Worm (Caenorhabditis elegans) whole organism, L4/young adult: ENCODE measurements around the gene F59G1.4.
"Not testable (repeated sequence)": the region's sequence is repeated elsewhere in the genome, so short reads cannot be mapped to it uniquely, and the experiment has no call there.

Source experiments
- W03F9.2 ChIP-seq: fragments of 150-350 bp; optimal IDR thresholded peaks from 2 replicates; lab custom pipeline; 2014; ENCODE audit warnings: missing biosample characterization, missing genetic modification characterization
- dao-5 ChIP-seq: sonication (generic microtip); optimal IDR thresholded peaks from 2 replicates; lab custom pipeline; 2016; ENCODE audit warnings: missing genotype, missing genetic modification characterization, moderate library complexity, missing compliant biosample characterization
- him-1 ChIP-seq: sonication (generic microtip); optimal IDR thresholded peaks from 2 replicates; lab custom pipeline; 2016; ENCODE audit warnings: missing genotype, missing genetic modification reagents, missing genetic modification characterization, missing compliant biosample characterization

F59G1.4 gene

ce11 chrII:5874130-5874529 is 21.8 kb upstream of the F59G1.4 start:
- TF ChIP-seq W03F9.2 (tag; lab: Kevin White, UChicago) (no peak), dao-5 (no peak), him-1 (tag; lab: Kevin White, UChicago) (no peak)

- TF ChIP-seq him-1 (tag; lab: Kevin White, UChicago) (no peak), dao-5 (no peak), W03F9.2 (tag; lab: Kevin White, UChicago) (no peak)
Observed at ce11 chrII:5876053-5876452, 19.9 kb upstream of the F59G1.4 start, which contains the start of gene F55C12.6. TSS of gene F55C12.6 (minus strand) at chrII:5876153.

- not testable (repeated sequence) for TF ChIP-seq dao-5; W03F9.2 (tag; lab: Kevin White, UChicago); him-1 (tag; lab: Kevin White, UChicago)
Observed at ce11 chrII:5876511-5876910, 19.5 kb upstream of the F59G1.4 start, which contains the start of gene F55C12.2. TSS of gene F55C12.2 (plus strand) at chrII:5876811.

- no peak for TF ChIP-seq W03F9.2 (tag; lab: Kevin White, UChicago)
- no peak for TF ChIP-seq him-1 (tag; lab: Kevin White, UChicago)
- no peak for TF ChIP-seq dao-5
Observed at ce11 chrII:5880677-5881076, 15.3 kb upstream of the F59G1.4 start.

- TF ChIP-seq him-1 (tag; lab: Kevin White, UChicago) (no peak), W03F9.2 (tag; lab: Kevin White, UChicago) (no peak), dao-5 (no peak)
Observed at ce11 chrII:5884252-5884651, 11.7 kb upstream of the F59G1.4 start, which contains the start of gene rfip-1. TSS of gene rfip-1 (plus strand) at chrII:5884552.

DNA sequence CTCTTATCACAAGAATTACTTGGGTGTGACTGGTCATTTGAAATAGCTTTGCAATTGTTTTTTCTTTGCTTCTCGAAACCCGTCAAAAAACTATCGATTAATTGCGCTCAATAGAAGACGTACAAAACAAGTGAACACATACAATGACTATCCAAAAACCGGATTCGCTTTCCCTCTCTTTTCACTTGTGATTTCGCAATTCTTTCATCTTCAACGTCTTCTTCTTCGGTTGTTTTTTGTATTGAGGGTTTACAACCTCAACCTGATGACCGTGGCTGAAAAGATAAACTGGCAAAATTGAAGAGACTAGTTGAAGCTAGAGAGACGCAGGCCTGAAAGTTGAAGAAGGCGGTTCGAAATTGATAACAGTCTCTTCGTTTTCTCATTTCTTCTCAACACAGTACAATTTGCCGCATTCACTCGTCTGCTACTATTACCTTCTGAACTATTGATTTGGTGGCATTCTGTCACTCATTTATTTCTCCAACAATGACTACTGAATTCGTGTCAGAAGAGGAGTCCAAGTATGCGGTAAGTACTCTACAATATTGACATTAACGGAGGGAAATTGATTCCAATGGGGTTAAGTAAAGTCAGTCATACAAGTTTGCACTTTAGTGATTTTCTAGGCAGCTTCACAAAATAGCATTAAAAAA is 9.9 kb upstream of the F59G1.4 start:
- TF ChIP-seq W03F9.2 (tag; lab: Kevin White, UChicago) (no peak), dao-5 (no peak), him-1 (tag; lab: Kevin White, UChicago) (no peak)

DNA sequence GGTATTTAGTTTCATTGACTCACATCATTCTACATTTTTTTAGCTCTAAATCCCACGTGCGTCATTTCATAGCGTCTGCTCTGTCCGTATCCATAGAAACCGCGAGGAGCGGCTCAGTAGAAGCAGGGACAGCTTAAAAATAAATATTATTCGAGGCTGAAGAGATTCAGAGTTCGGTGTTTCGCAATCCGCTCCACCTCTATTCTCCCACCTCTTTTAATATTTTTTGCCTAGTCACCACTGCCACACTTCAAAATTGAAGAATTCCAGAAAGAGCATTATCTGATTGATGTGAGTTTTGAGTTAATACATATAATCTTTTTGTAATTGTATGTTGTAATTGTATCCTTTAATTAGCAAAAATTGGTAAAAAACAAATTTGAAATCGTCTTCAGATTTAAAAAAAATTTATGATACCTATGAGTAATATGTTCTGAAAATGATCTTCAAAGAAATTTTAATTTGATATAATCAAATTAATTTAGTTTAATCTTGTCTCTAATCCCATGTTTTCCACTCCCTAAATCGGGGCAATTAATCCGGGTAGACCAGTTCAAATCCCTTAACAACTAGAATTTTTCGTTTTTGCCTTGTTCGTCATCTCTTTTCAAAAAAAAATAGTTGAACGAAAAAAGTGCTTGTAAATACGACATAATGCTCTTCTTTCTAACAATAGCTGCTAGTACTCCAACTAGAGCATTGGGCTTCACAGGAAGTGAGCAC is 6.4 kb upstream of the F59G1.4 start:
- TF ChIP-seq him-1 (tag; lab: Kevin White, UChicago) (no peak), W03F9.2 (tag; lab: Kevin White, UChicago) (no peak), dao-5 (no peak)

ce11 chrII:5892813-5893212 is 3.2 kb upstream of the F59G1.4 start:
- TF ChIP-seq him-1 (tag; lab: Kevin White, UChicago) (no peak), dao-5 (no peak), W03F9.2 (tag; lab: Kevin White, UChicago) (no peak)

DNA sequence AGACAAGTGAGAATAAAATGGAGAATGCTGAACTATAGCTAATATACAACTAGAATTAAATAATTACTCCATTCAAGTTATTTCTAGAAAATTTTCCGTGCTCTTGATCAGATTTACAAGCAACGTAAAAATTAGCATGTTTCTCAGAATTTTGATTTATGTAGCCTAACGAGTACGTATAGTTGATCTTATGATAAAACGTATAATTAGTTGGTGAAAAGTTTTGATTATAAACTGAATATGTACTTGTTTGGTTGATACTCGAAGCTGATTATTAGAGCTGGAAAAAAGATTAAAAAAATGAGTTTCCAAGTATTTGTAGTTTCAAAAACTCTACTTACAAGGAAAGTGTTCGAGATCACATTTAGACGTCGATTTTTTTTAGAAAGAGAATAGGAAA is 542 bp downstream of the F59G1.4 start:
- no peak for TF ChIP-seq W03F9.2 (tag; lab: Kevin White, UChicago)
- no peak for TF ChIP-seq dao-5
- TF ChIP-seq him-1 (tag; lab: Kevin White, UChicago): no peak

ce11 chrII:5899080-5899479 is 3.1 kb downstream of the F59G1.4 start:
- TF ChIP-seq W03F9.2 (tag; lab: Kevin White, UChicago): no peak
- no peak for TF ChIP-seq dao-5
- no peak for TF ChIP-seq him-1 (tag; lab: Kevin White, UChicago)

ce11 chrII:5899865-5900486 is 4.0 kb downstream of the F59G1.4 start:
- TF ChIP-seq dao-5 (no peak), W03F9.2 (tag; lab: Kevin White, UChicago) (peak; percentile 16)

- no peak for TF ChIP-seq W03F9.2 (tag; lab: Kevin White, UChicago)
- no peak for TF ChIP-seq him-1 (tag; lab: Kevin White, UChicago)
- no peak for TF ChIP-seq dao-5
Observed at ce11 chrII:5901407-5902026, 5.5 kb downstream of the F59G1.4 start.

DNA sequence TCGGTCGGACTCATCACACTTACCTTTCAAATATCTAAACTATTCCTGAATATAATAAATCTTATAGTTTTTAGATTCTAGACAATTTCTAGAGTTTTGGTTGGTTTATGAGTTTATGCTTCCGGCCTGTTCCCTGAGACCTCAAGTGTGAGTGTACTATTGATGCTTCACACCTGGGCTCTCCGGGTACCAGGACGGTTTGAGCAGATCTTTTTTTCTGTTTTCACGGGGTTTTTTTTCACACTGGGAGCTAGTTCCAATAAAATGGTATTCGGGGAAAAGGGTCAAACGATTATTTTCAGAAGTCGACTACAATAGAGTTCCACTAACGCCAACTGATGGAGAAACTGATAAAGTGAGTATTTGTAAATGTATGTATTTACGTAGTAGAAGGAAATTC is 6.2 kb downstream of the F59G1.4 start:
- no peak for TF ChIP-seq him-1 (tag; lab: Kevin White, UChicago)

DNA sequence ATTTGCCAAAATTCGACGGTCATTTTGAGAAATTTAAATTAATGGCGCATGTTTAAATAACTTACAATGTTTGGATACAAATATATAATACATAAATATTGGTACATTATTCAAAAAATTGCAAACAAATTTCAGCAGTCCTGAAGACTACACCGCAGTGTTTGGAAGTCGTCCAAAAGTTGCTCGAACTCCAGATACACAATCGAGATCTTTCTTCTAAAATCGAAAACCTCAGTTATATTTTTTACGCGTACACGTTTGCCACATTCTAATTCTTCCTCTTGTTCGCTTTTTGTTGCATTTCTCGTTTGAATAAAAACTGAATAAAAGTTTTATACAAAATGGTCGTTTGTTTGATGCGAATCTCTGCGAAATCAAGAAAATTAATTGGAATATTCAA is 8.3 kb downstream of the F59G1.4 start, which contains the start of gene tsp-18:
tsp-18 (plus strand) TSS at position 301 of the 400 bp plus-strand sequence.
- TF ChIP-seq him-1 (tag; lab: Kevin White, UChicago): no peak
- no peak for TF ChIP-seq dao-5
- no peak for TF ChIP-seq W03F9.2 (tag; lab: Kevin White, UChicago)
